Fruit fly (Drosophila melanogaster) whole organism, embryonic: ENCODE measurements around the gene ppl.

Experiments
- CG11504 ChIP-seq: fragments of 200-800 bp; sonication (Bioruptor generic); optimal IDR thresholded peaks from 3 replicates; lab custom pipeline; 2019; ENCODE audit warnings: missing biosample characterization, mild to moderate bottlenecking, missing genetic modification characterization, moderate library complexity
- CG7271 ChIP-seq: fragments of 200-800 bp; sonication (Bioruptor generic); optimal IDR thresholded peaks from 2 replicates; lab custom pipeline; 2018; ENCODE audit warnings: missing biosample characterization, mild to moderate bottlenecking, missing genetic modification characterization, moderate library complexity
- E2f1 ChIP-seq: fragments of 200-800 bp; sonication (Bioruptor generic); IDR thresholded peaks from 2 replicates; pipeline ENCODE4 v1.3.6; 2022; ENCODE audit warnings: missing biosample characterization, missing genetic modification characterization
- bbx ChIP-seq: fragments of 200-800 bp; sonication (Bioruptor generic); IDR thresholded peaks from 2 replicates; pipeline ENCODE4 v1.3.6; 2022; ENCODE audit warnings: missing biosample characterization, missing genetic modification characterization; ENCODE audit not compliant: partially characterized antibody
- bowl ChIP-seq: fragments of 200-800 bp; sonication (Bioruptor generic); IDR thresholded peaks from 2 replicates; pipeline ENCODE4 v1.3.6; 2022; ENCODE audit warnings: missing biosample characterization, missing genetic modification characterization
- chif ChIP-seq, 2 experiments: fragments of 200-800 bp; sonication (Bioruptor generic); optimal IDR thresholded peaks; 3 replicates each; lab custom pipeline; 2016; ENCODE audit warnings: missing biosample characterization in 2 of 2, missing genetic modification characterization in 2 of 2
- dmrt99B ChIP-seq: fragments of 200-800 bp; sonication (Bioruptor generic); optimal IDR thresholded peaks from 2 replicates; lab custom pipeline; 2018; ENCODE audit warnings: missing biosample characterization, mild to moderate bottlenecking, missing genetic modification characterization, moderate library complexity
- ind ChIP-seq: fragments of 200-800 bp; sonication (Bioruptor generic); optimal IDR thresholded peaks from 3 replicates; lab custom pipeline; 2016; ENCODE audit warnings: missing biosample characterization, missing genetic modification characterization
- kay ChIP-seq: fragments of 200-800 bp; sonication (Bioruptor generic); optimal IDR thresholded peaks from 2 replicates; lab custom pipeline; 2016; ENCODE audit warnings: missing biosample characterization, missing genetic modification characterization
- sc ChIP-seq, 3 experiments: fragments of >200 bp in 2 of 3; fragments of 200-800 bp in 1 of 3; sonication (Bioruptor generic) in 1 of 3; optimal IDR thresholded peaks; 2 replicates in 2 of 3; 3 replicates in 1 of 3; lab custom pipeline; 2017; ENCODE audit warnings: mild to moderate bottlenecking in 1 of 3, missing biosample characterization in 1 of 3, missing genetic modification characterization in 1 of 3, missing genetic modification reagents in 1 of 3

DNA sequence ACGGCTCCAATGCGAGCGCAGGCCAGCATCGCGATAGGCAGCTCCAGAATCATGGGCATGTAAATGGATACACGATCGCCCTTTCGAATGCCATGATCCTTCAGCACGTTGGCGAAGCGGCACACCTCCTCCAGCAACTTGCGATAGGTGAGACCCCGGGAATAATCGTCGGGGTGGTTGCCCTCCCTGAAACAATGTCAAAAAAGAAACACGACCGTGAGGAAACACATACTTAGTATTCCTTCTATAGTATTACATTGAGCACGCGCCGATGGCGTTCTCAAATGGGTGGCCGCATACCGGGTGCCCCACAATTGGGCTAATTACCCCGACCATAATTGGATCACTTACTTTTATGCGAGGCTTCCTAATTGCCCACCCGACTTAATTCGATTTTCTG is 7.8 kb downstream of the ppl start:
- TF ChIP-seq kay (GFP tag; lab: Kevin White, UChicago) (no peak), chif (GFP tag; optimal IDR thresholded peaks at IDR 0.05; lab: Kevin White, UChicago) (no peak), bowl (no peak), CG7271 (no peak), bbx (GFP tag; lab: Robert Waterston, UW) (no peak), CG11504 (no peak), ind (GFP tag; lab: Kevin White, UChicago) (no peak), E2f1 (GFP tag; lab: Robert Waterston, UW) (no peak), sc (optimal IDR thresholded peaks at IDR 0.05; lab: Kevin White, UChicago) (no peak), sc (GFP tag; optimal IDR thresholded peaks at IDR 0.05; lab: Kevin White, UChicago) (no peak), dmrt99B (tag; lab: Kevin White, UChicago) (no peak)
